Worm (Caenorhabditis elegans): Measurements from ENCODE around the gene F10G7.12.

DNA sequence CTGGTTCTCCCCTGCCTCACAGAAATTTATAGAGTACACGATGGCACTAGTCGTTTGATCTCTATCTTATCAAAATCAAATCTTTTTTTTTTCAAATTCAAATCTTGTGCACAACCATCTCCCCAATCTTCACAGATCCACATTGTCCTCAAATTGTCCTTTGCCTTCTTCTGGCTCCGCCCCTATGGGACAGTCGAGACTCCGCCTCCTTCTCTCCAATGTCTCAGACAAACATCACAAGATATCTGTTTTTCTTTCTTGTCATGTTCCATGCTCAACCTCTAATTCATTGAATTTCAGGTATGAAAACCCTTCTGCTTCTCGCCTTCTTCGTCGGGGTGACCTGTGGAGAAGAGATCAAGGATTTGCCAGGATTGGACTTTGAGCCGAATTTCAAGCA, 47.8 kb downstream of the F10G7.12 start, which contains the start of gene ctsa-1.1:
- TF ChIP-seq klf-2 (GFP tag; conservative IDR thresholded peaks at IDR 0.05) (no peak), cog-1 (tag; optimal IDR thresholded peaks at IDR 0.05) (no peak), tab-1 (GFP tag; IDR thresholded peaks at IDR 0.05) (no peak), ztf-29 (GFP tag; IDR thresholded peaks at IDR 0.05) (no peak)
